Fruit fly (Drosophila melanogaster) whole organism, embryonic: ENCODE data around the gene BBIP1.

ENCODE experiments used
- Atf3 ChIP-seq: fragments of 200-800 bp; sonication (Bioruptor generic); optimal IDR thresholded peaks from 3 replicates; lab custom pipeline; 2016; ENCODE audit warnings: missing biosample characterization, missing genetic modification characterization
- CG10209 ChIP-seq: fragments of 200-800 bp; sonication (Bioruptor generic); optimal IDR thresholded peaks from 3 replicates; lab custom pipeline; 2017; ENCODE audit warnings: missing biosample characterization, mild to moderate bottlenecking, missing genetic modification characterization, missing genetic modification reagents
- CG10366 ChIP-seq: fragments of 200-800 bp; sonication (Bioruptor generic); IDR thresholded peaks from 2 replicates; pipeline ENCODE4 v1.3.6; 2022; ENCODE audit warnings: missing biosample characterization, missing genetic modification characterization
- CG13296 ChIP-seq: fragments of 200-800 bp; sonication (Bioruptor generic); optimal IDR thresholded peaks from 3 replicates; lab custom pipeline; 2018; ENCODE audit warnings: missing biosample characterization, mild to moderate bottlenecking, missing genetic modification characterization
- CG14441 ChIP-seq: fragments of 200-800 bp; sonication (Bioruptor generic); IDR thresholded peaks from 2 replicates; pipeline ENCODE4 v1.3.6; 2022; ENCODE audit warnings: missing biosample characterization, missing genetic modification characterization
- CG16863 ChIP-seq: fragments of 200-800 bp; sonication (Bioruptor generic); optimal IDR thresholded peaks from 3 replicates; lab custom pipeline; 2016; ENCODE audit warnings: missing biosample characterization, missing genetic modification characterization
- CG17568 ChIP-seq: fragments of 200-800 bp; sonication (Bioruptor generic); optimal IDR thresholded peaks from 2 replicates; lab custom pipeline; 2018; ENCODE audit warnings: missing biosample characterization, mild to moderate bottlenecking, missing genetic modification characterization, moderate library complexity
- CG31365 ChIP-seq: fragments of 200-800 bp; sonication (Bioruptor generic); optimal IDR thresholded peaks from 2 replicates; lab custom pipeline; 2018; ENCODE audit warnings: missing biosample characterization, mild to moderate bottlenecking, missing genetic modification characterization
- CG3163 ChIP-seq: fragments of 200-800 bp; sonication (Bioruptor generic); optimal IDR thresholded peaks from 3 replicates; lab custom pipeline; 2016; ENCODE audit warnings: missing biosample characterization, missing genetic modification characterization
- CG43689 ChIP-seq: fragments of 200-800 bp; sonication (Bioruptor generic); IDR thresholded peaks from 2 replicates; pipeline ENCODE4 v1.3.6; 2022; ENCODE audit warnings: missing biosample characterization, missing genetic modification characterization
- CG4730 ChIP-seq: fragments of 200-800 bp; sonication (Bioruptor generic); IDR thresholded peaks from 2 replicates; pipeline ENCODE4 v1.3.6; 2022; ENCODE audit warnings: missing biosample characterization, missing genetic modification characterization
- CG6272 ChIP-seq: fragments of 200-800 bp; sonication (Bioruptor generic); IDR thresholded peaks from 2 replicates; pipeline ENCODE4 v1.3.6; 2022; ENCODE audit warnings: missing biosample characterization, missing genetic modification characterization
- CG7357 ChIP-seq: fragments of 200-800 bp; sonication (Bioruptor generic); IDR thresholded peaks from 3 replicates; pipeline ENCODE4 v1.3.6; 2022; ENCODE audit warnings: missing biosample characterization, missing genetic modification characterization
- CG7786 ChIP-seq: fragments of 200-800 bp; sonication (Bioruptor generic); optimal IDR thresholded peaks from 2 replicates; lab custom pipeline; 2016; ENCODE audit warnings: missing biosample characterization, missing genetic modification characterization
- CG7987 ChIP-seq: fragments of 200-800 bp; sonication (Bioruptor generic); optimal IDR thresholded peaks from 2 replicates; lab custom pipeline; 2018; ENCODE audit warnings: missing biosample characterization, mild to moderate bottlenecking, missing genetic modification characterization, moderate library complexity
- CG8281 ChIP-seq: fragments of 200-800 bp; sonication (Bioruptor generic); optimal IDR thresholded peaks from 2 replicates; lab custom pipeline; 2018; ENCODE audit warnings: missing biosample characterization, mild to moderate bottlenecking, missing genetic modification characterization, moderate library complexity
- CTCF ChIP-seq: fragments of 200-800 bp; sonication (Bioruptor generic); optimal IDR thresholded peaks from 2 replicates; lab custom pipeline; 2017; ENCODE audit warnings: missing biosample characterization, mild to moderate bottlenecking, missing genetic modification characterization, moderate library complexity
- Dip2 ChIP-seq: fragments of 200-800 bp; sonication (Bioruptor generic); IDR thresholded peaks from 2 replicates; pipeline ENCODE4 v1.3.6; 2022; ENCODE audit warnings: missing biosample characterization, missing genetic modification characterization
- Hr51 ChIP-seq, 2 experiments: fragments of 200-800 bp; sonication (Bioruptor generic); optimal IDR thresholded peaks; 2 replicates in 1 of 2; 3 replicates in 1 of 2; lab custom pipeline; 2016 to 2018; ENCODE audit warnings: missing biosample characterization in 2 of 2, missing genetic modification characterization in 2 of 2, mild to moderate bottlenecking in 1 of 2, moderate library complexity in 1 of 2
- Jarid2 ChIP-seq: fragments of 200-800 bp; sonication (Bioruptor generic); optimal IDR thresholded peaks from 3 replicates; lab custom pipeline; 2017; ENCODE audit warnings: mild to moderate bottlenecking, missing biosample characterization, missing genetic modification reagents, missing genetic modification characterization
- Mad ChIP-seq: fragments of 200-800 bp; sonication (Bioruptor generic); optimal IDR thresholded peaks from 2 replicates; lab custom pipeline; 2016; ENCODE audit warnings: missing biosample characterization, missing genetic modification characterization
- NFAT ChIP-seq: fragments of 200-800 bp; sonication (Bioruptor generic); IDR thresholded peaks from 2 replicates; pipeline ENCODE4 v1.3.6; 2022; ENCODE audit warnings: missing biosample characterization, missing genetic modification characterization
- Nf-YB ChIP-seq: fragments of 200-800 bp; sonication (Bioruptor generic); optimal IDR thresholded peaks from 3 replicates; lab custom pipeline; 2019; ENCODE audit warnings: missing biosample characterization, mild to moderate bottlenecking, missing genetic modification characterization, moderate library complexity
- NfI ChIP-seq: fragments of 200-800 bp; sonication (Bioruptor generic); optimal IDR thresholded peaks from 3 replicates; lab custom pipeline; 2018; ENCODE audit warnings: missing biosample characterization, mild to moderate bottlenecking, missing genetic modification characterization, moderate library complexity
- Oli ChIP-seq: fragments of 200-800 bp; sonication (Bioruptor generic); optimal IDR thresholded peaks from 2 replicates; lab custom pipeline; 2018; ENCODE audit warnings: missing biosample characterization, mild to moderate bottlenecking, missing genetic modification characterization, moderate library complexity
- Poxn ChIP-seq: fragments of 200-800 bp; sonication (Bioruptor generic); IDR thresholded peaks from 2 replicates; pipeline ENCODE4 v1.3.6; 2022; ENCODE audit warnings: missing biosample characterization, missing genetic modification characterization
- Ravus ChIP-seq: fragments of 200-800 bp; sonication (Bioruptor generic); IDR thresholded peaks from 2 replicates; pipeline ENCODE4 v1.3.6; 2022; ENCODE audit warnings: missing biosample characterization, missing genetic modification characterization
- Xbp1 ChIP-seq: fragments of 200-800 bp; sonication (Bioruptor generic); optimal IDR thresholded peaks from 3 replicates; lab custom pipeline; 2016; ENCODE audit warnings: missing biosample characterization, mild to moderate bottlenecking, missing genetic modification characterization
- YL-1 ChIP-seq: fragments of 200-800 bp; sonication (Bioruptor generic); optimal IDR thresholded peaks from 3 replicates; lab custom pipeline; 2017; ENCODE audit warnings: missing biosample characterization, mild to moderate bottlenecking, missing genetic modification characterization
- amos ChIP-seq: fragments of 200-800 bp; sonication (Bioruptor generic); IDR thresholded peaks from 2 replicates; pipeline ENCODE4 v1.3.6; 2022; ENCODE audit warnings: missing biosample characterization, missing genetic modification characterization; ENCODE audit not compliant: partially characterized antibody
- ap ChIP-seq: fragments of 200-800 bp; sonication (Bioruptor generic); IDR thresholded peaks from 2 replicates; pipeline ENCODE4 v1.3.6; 2022; ENCODE audit warnings: missing biosample characterization, missing genetic modification characterization
- bab2 ChIP-seq: fragments of 200-800 bp; sonication (Bioruptor generic); optimal IDR thresholded peaks from 2 replicates; lab custom pipeline; 2016; ENCODE audit warnings: missing biosample characterization, missing genetic modification characterization
- bcd ChIP-seq: fragments of 200-800 bp; sonication (Bioruptor generic); optimal IDR thresholded peaks from 2 replicates; lab custom pipeline; 2017; ENCODE audit warnings: missing biosample characterization, mild to moderate bottlenecking, missing genetic modification characterization
- crol ChIP-seq: fragments of 200-800 bp; sonication (Bioruptor generic); IDR thresholded peaks from 2 replicates; pipeline ENCODE4 v1.3.6; 2022; ENCODE audit warnings: missing biosample characterization, missing genetic modification characterization
- ems ChIP-seq: fragments of 200-800 bp; sonication (Bioruptor generic); optimal IDR thresholded peaks from 3 replicates; lab custom pipeline; 2016; ENCODE audit warnings: missing biosample characterization, missing genetic modification characterization
- fd3F ChIP-seq: fragments of 200-800 bp; sonication (Bioruptor generic); optimal IDR thresholded peaks from 2 replicates; lab custom pipeline; 2018; ENCODE audit warnings: missing biosample characterization, mild to moderate bottlenecking, missing genetic modification characterization, moderate library complexity
- fd64A ChIP-seq: fragments of 200-800 bp; sonication (Bioruptor generic); optimal IDR thresholded peaks from 3 replicates; lab custom pipeline; 2018; ENCODE audit warnings: missing biosample characterization, mild to moderate bottlenecking, missing genetic modification characterization
- gem ChIP-seq: fragments of 200-800 bp; sonication (Bioruptor generic); optimal IDR thresholded peaks from 2 replicates; lab custom pipeline; 2019; ENCODE audit warnings: missing biosample characterization, mild to moderate bottlenecking, missing genetic modification characterization, moderate library complexity
- grau ChIP-seq: fragments of 200-800 bp; optimal IDR thresholded peaks from 3 replicates; lab custom pipeline; 2019; ENCODE audit warnings: missing biosample characterization, mild to moderate bottlenecking, missing genetic modification characterization, moderate library complexity
- hkb ChIP-seq, 2 experiments: fragments of 200-800 bp in 1 of 2; fragments of >200 bp in 1 of 2; sonication (Bioruptor generic) in 1 of 2; IDR thresholded peaks in 1 of 2; optimal IDR thresholded peaks in 1 of 2; 2 replicates each; pipeline versions ENCODE4 v1.3.6 to Lab custom; 2017 to 2022; ENCODE audit warnings: missing biosample characterization in 1 of 2, missing genetic modification characterization in 1 of 2
- klu ChIP-seq: fragments of 200-800 bp; sonication (Bioruptor generic); IDR thresholded peaks from 2 replicates; pipeline ENCODE4 v1.3.6; 2022; ENCODE audit warnings: missing biosample characterization, missing genetic modification characterization
- lab ChIP-seq: fragments of 200-800 bp; sonication (Bioruptor generic); optimal IDR thresholded peaks from 3 replicates; lab custom pipeline; 2017; ENCODE audit warnings: missing biosample characterization, missing genetic modification characterization, mild to moderate bottlenecking, moderate library complexity, missing genetic modification reagents
- lmd ChIP-seq: fragments of 200-800 bp; sonication (Bioruptor generic); IDR thresholded peaks from 2 replicates; pipeline ENCODE4 v1.3.6; 2022; ENCODE audit warnings: missing biosample characterization, missing genetic modification characterization
- nom ChIP-seq: fragments of 200-800 bp; sonication (Bioruptor generic); optimal IDR thresholded peaks from 2 replicates; lab custom pipeline; 2017; ENCODE audit warnings: missing biosample characterization, missing genetic modification characterization, mild to moderate bottlenecking, moderate library complexity, missing genetic modification reagents
- pho ChIP-seq: fragments of 200-800 bp; sonication (Bioruptor generic); optimal IDR thresholded peaks from 2 replicates; lab custom pipeline; 2016; ENCODE audit warnings: missing biosample characterization, missing genetic modification characterization
- schlank ChIP-seq: fragments of 200-800 bp; sonication (Bioruptor generic); optimal IDR thresholded peaks from 2 replicates; lab custom pipeline; 2018; ENCODE audit warnings: missing biosample characterization, mild to moderate bottlenecking, missing genetic modification characterization
- sima ChIP-seq: fragments of 200-800 bp; sonication (Bioruptor generic); optimal IDR thresholded peaks from 2 replicates; lab custom pipeline; 2016; ENCODE audit warnings: missing biosample characterization, missing genetic modification characterization
- slbo ChIP-seq: fragments of 200-800 bp; sonication (Bioruptor generic); IDR thresholded peaks from 2 replicates; pipeline ENCODE4 v1.3.6; 2022; ENCODE audit warnings: missing biosample characterization, missing genetic modification characterization
- slou ChIP-seq: fragments of 200-800 bp; sonication (Bioruptor generic); optimal IDR thresholded peaks from 3 replicates; lab custom pipeline; 2016; ENCODE audit warnings: missing biosample characterization, missing genetic modification characterization
- sug ChIP-seq: fragments of 200-800 bp; optimal IDR thresholded peaks from 2 replicates; lab custom pipeline; 2019; ENCODE audit warnings: missing biosample characterization, mild to moderate bottlenecking, missing genetic modification characterization, moderate library complexity
- toy ChIP-seq: fragments of 200-800 bp; sonication (Bioruptor generic); IDR thresholded peaks from 2 replicates; pipeline ENCODE4 v1.3.6; 2022; ENCODE audit warnings: missing biosample characterization, missing genetic modification characterization

BBIP1 gene

dm6 chr3R:9370413-9370812, 33.8 kb upstream of the BBIP1 start (continued):
- TF ChIP-seq CG6272 (GFP tag; lab: Robert Waterston, UW) (0 out of 2 replicates have a peak, but pooled peaks have one; percentile 19), nom (no peak), bab2 (GFP tag; lab: Kevin White, UChicago) (peak; percentile 17), toy (no peak), hkb (optimal IDR thresholded peaks at IDR 0.05; lab: Kevin White, UChicago) (no peak), hkb (GFP tag; IDR thresholded peaks at IDR 0.05; lab: Robert Waterston, UW) (peak; percentile 74), pho (GFP tag; lab: Kevin White, UChicago) (peak; percentile 55), CG7987 (GFP tag; lab: Kevin White, UChicago) (no peak), fd3F (GFP tag; lab: Kevin White, UChicago) (peak; percentile 65), sima (GFP tag; lab: Kevin White, UChicago) (no peak), klu (GFP tag; lab: Robert Waterston, UW) (no peak), CG4730 (GFP tag; lab: Robert Waterston, UW) (no peak), Dip2 (GFP tag; lab: Robert Waterston, UW) (no peak), CG13296 (GFP tag; lab: Kevin White, UChicago) (peak; percentile 72), CG16863 (GFP tag; lab: Kevin White, UChicago) (no peak), CG14441 (peak; percentile 68), CG3163 (GFP tag; lab: Kevin White, UChicago) (peak; percentile 8), CG43689 (peak; percentile 48; the same call in 1 of the 2 replicates), lmd (GFP tag; lab: Robert Waterston, UW) (peak; percentile 70; the same call in 1 of the 2 replicates), CG17568 (GFP tag; lab: Kevin White, UChicago) (peak; percentile 57), bcd (peak; percentile 37), NfI (GFP tag; lab: Kevin White, UChicago) (peak; percentile 53), CG8281 (tag; lab: Kevin White, UChicago) (no peak), slbo (GFP tag; lab: Robert Waterston, UW) (peak; percentile 67), Jarid2 (GFP tag; lab: Kevin White, UChicago) (no peak), CTCF (no peak), ems (GFP tag; lab: Kevin White, UChicago) (no peak), Xbp1 (GFP tag; lab: Kevin White, UChicago) (peak; percentile 62), Poxn (GFP tag; lab: Robert Waterston, UW) (no peak), fd64A (GFP tag; lab: Kevin White, UChicago) (no peak), CG7357 (GFP tag; lab: Robert Waterston, UW) (peak; percentile 52; the same call in 1 of the 3 replicates), crol (GFP tag; lab: Robert Waterston, UW) (no peak), CG31365 (tag; lab: Kevin White, UChicago) (peak; percentile 9), grau (peak; percentile 74), lab (GFP tag; lab: Kevin White, UChicago) (peak; percentile 73), schlank (tag; lab: Kevin White, UChicago) (no peak), CG10209 (GFP tag; lab: Kevin White, UChicago) (peak; percentile 47), slou (GFP tag; lab: Kevin White, UChicago) (peak; percentile 5), Atf3 (GFP tag; lab: Kevin White, UChicago) (no peak), CG10366 (GFP tag; lab: Robert Waterston, UW) (no peak), Oli (tag; lab: Kevin White, UChicago) (peak; percentile 32), ap (GFP tag; lab: Robert Waterston, UW) (no peak), sug (tag; lab: Kevin White, UChicago) (peak; percentile 49), YL-1 (GFP tag; lab: Kevin White, UChicago) (peak; percentile 6), Hr51 (GFP tag; optimal IDR thresholded peaks at IDR 0.05; lab: Kevin White, UChicago) (peak in 1 of 2 experiments; percentile 84), Nf-YB (GFP tag; lab: Kevin White, UChicago) (peak; percentile 24), NFAT (GFP tag; lab: Robert Waterston, UW) (peak; percentile 38; the same call in 1 of the 2 replicates), Mad (GFP tag; lab: Kevin White, UChicago) (no peak), Ravus (GFP tag; lab: Robert Waterston, UW) (no peak), CG7786 (GFP tag; lab: Kevin White, UChicago) (peak; percentile 48), amos (no peak), gem (tag; lab: Kevin White, UChicago) (peak; percentile 75)
